Worm (Caenorhabditis elegans) whole organism, early embryonic: ENCODE results near the gene T14G12.12.

Experiments
- aly-1 ChIP-seq: sonication (generic microtip); optimal IDR thresholded peaks from 2 replicates; lab custom pipeline; 2016; ENCODE audit warnings: missing genetic modification characterization, missing compliant biosample characterization
- ama-1 ChIP-seq: fragments of 150-350 bp; optimal IDR thresholded peaks from 2 replicates; lab custom pipeline; 2014
- ceh-13 ChIP-seq: fragments of 200-800 bp; sonication (Bioruptor generic); optimal IDR thresholded peaks from 2 replicates; lab custom pipeline; 2018; ENCODE audit warnings: mild to moderate bottlenecking, missing genetic modification characterization, missing compliant biosample characterization
- hmbx-1 ChIP-seq: sonication (generic microtip); optimal IDR thresholded peaks from 2 replicates; lab custom pipeline; 2016; ENCODE audit warnings: mild to moderate bottlenecking, missing genetic modification characterization, missing compliant biosample characterization
- hnd-1 ChIP-seq: sonication (generic microtip); optimal IDR thresholded peaks from 2 replicates; lab custom pipeline; 2016; ENCODE audit warnings: missing genetic modification characterization, missing compliant biosample characterization
- sea-1 ChIP-seq: fragments of 200-800 bp; sonication (Bioruptor generic); conservative IDR thresholded peaks from 2 replicates; pipeline ENCODE4 v1.3.6; 2022; ENCODE audit warnings: missing genetic modification characterization, missing compliant biosample characterization
- tbx-11 ChIP-seq: fragments of 200-800 bp; sonication (Bioruptor generic); IDR thresholded peaks from 2 replicates; pipeline ENCODE4 v1.3.6; 2022; ENCODE audit warnings: missing genetic modification characterization, missing compliant biosample characterization

DNA sequence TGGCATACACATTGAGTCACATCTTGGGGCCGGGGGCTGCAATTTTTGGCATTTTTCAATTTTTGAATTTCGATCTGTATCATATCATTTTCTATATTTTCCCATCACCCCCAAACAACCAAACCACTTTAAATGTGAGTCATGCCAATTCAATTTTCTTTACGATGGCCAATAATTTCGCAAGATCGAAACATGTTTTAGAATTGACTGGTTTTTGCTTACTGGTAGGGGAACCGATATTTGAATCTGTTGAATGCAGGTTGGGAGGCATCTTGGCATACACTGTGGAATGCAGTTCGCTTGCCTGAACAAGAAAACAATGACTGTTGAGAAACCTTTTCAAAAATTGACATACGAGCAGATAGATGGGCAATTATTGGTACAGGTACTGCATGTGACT lies 32.8 kb upstream of the T14G12.12 start:
- TF ChIP-seq ama-1 (lab: Kevin White, UChicago), result no peak
- no peak for TF ChIP-seq hmbx-1
- no peak for TF ChIP-seq sea-1 (GFP tag; lab: Robert Waterston, UW)
- TF ChIP-seq ceh-13 (GFP tag; lab: Kevin White, UChicago), result no peak
- TF ChIP-seq aly-1 (tag; lab: Kevin White, UChicago), result no peak
- no peak for TF ChIP-seq tbx-11 (GFP tag; lab: Robert Waterston, UW)
- TF ChIP-seq hnd-1 (tag; lab: Kevin White, UChicago), result no peak
